Fruit fly (Drosophila melanogaster): Measurements from ENCODE around the gene BoYb.

DNA sequence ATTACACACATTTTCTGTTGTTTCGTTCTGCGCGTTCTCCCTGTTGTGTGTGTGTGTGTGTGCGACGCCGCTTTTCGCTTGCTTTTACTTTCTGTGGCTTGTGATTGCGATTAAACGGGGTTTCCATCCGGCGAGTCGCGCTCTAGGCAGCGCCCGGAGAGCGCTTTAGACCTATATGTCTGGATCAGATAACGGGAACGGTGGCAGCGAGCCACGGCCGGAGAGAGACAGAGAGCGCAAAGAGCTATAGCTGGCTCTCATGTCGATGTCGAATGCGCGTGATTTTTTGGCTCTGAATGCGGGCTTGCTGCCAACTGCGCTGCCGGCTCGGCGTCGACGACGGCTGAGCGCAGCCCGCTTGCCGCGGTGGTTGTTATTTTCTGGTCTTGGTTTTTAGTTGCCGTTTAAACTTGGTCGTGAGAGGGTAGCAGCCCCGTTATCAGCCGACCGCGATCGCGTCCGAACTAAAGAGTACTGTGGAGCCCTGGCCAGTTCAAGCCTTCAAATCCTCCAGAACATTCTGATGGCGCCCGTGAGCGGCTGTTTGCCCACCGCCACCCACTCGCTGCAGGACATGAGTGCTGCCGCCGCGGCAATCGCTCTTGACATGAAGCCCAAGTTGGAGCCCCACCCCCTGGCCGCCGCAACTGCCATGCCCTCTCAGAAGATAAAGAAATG is 43.7 kb downstream of the BoYb start, which contains the start of gene Mes2:
- TF ChIP-seq bcd (GFP tag; optimal IDR thresholded peaks at IDR 0.05) (no peak), pum (GFP tag; optimal IDR thresholded peaks at IDR 0.05) (no peak), exex (tag; optimal IDR thresholded peaks at IDR 0.05) (no peak), Taf1 (GFP tag; IDR thresholded peaks at IDR 0.05) (no peak)

Measured in whole organism, embryonic.